Worm (Caenorhabditis elegans) whole organism, L3 larva: ENCODE results near the gene hpo-9.
A peak's percentile ranks its signal among the peaks of the same experiment; 100 is the strongest.

Source experiments
- ZK546.5 ChIP-seq: sonication (generic microtip); optimal IDR thresholded peaks from 2 replicates; lab custom pipeline; 2017; ENCODE audit warnings: missing biosample characterization, missing genetic modification characterization
- ceh-9 ChIP-seq: sonication (generic microtip); optimal IDR thresholded peaks from 2 replicates; lab custom pipeline; 2018; ENCODE audit warnings: missing biosample characterization, missing genetic modification characterization
- elt-2 ChIP-seq: sonication (generic microtip); optimal IDR thresholded peaks from 2 replicates; lab custom pipeline; 2016; ENCODE audit warnings: missing genetic modification reagents, mild to moderate bottlenecking, missing genetic modification characterization, missing compliant biosample characterization
- jun-1 ChIP-seq: fragments of 150-350 bp; optimal IDR thresholded peaks from 2 replicates; lab custom pipeline; 2014; ENCODE audit warnings: missing biosample characterization, missing genetic modification reagents, missing genetic modification characterization
- mml-1 ChIP-seq: fragments of 150-350 bp; sonication (generic microtip); optimal IDR thresholded peaks from 3 replicates; lab custom pipeline; 2014; ENCODE audit warnings: missing biosample characterization, missing genetic modification characterization
- nhr-237 ChIP-seq: fragments of 150-350 bp; optimal IDR thresholded peaks from 2 replicates; lab custom pipeline; 2014; ENCODE audit warnings: missing biosample characterization, missing genetic modification characterization
- nhr-28 ChIP-seq: fragments of 150-350 bp; optimal IDR thresholded peaks from 2 replicates; lab custom pipeline; 2014; ENCODE audit warnings: missing biosample characterization, missing genetic modification characterization
- pqm-1 ChIP-seq: fragments of 150-350 bp; optimal IDR thresholded peaks from 2 replicates; lab custom pipeline; 2017; ENCODE audit warnings: missing biosample characterization, missing genetic modification characterization, inconsistent platforms
- unc-62 ChIP-seq: fragments of 150-350 bp; sonication (generic microtip); optimal IDR thresholded peaks from 4 replicates; lab custom pipeline; 2014; ENCODE audit warnings: missing biosample characterization, missing genetic modification reagents, missing genetic modification characterization

hpo-9 gene

ce11 chrV:7186599-7186998 is 50.3 kb downstream of the hpo-9 start:
- TF ChIP-seq ceh-9 (no peak), elt-2 (tag; lab: Kevin White, UChicago) (peak; percentile 82), ZK546.5 (tag; lab: Kevin White, UChicago) (no peak), nhr-28 (tag; lab: Kevin White, UChicago) (no peak), pqm-1 (tag; lab: Kevin White, UChicago) (peak; percentile 77), unc-62 (no peak), jun-1 (tag; lab: Kevin White, UChicago) (peak; percentile 73), nhr-237 (tag; lab: Kevin White, UChicago) (no peak), mml-1 (tag; lab: Kevin White, UChicago) (no peak)
